Worm (Caenorhabditis elegans): ENCODE measurements around the gene kdin-1.

DNA sequence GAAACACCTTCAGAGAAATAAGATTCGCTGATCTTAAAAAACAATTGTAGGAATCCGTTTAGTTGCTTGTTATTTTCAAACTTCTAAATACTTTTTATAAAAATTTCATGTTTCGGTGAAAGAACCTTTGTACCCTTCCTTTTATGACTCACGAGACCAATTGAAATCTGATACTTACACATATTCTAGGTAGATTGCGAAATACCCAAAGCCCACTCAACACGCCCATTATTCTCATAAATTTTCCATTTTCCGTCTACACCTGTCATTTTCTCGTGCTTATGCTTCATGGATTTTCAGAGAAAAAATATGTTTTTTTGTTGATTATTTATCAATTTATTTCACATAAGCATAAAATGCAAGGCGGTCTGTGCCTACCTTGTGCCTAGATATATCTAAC is 32.1 kb upstream of the kdin-1 start:
- TF ChIP-seq flh-1 (GFP tag; optimal IDR thresholded peaks at IDR 0.05), result no peak
- TF ChIP-seq elt-3 (tag; optimal IDR thresholded peaks at IDR 0.05), result no peak
- no peak for TF ChIP-seq nhr-76 (tag; optimal IDR thresholded peaks at IDR 0.05)
- TF ChIP-seq ces-1 (GFP tag; optimal IDR thresholded peaks at IDR 0.05), result no peak
- no peak for TF ChIP-seq nhr-237 (tag; optimal IDR thresholded peaks at IDR 0.05)
- no peak for TF ChIP-seq hlh-1 (tag; optimal IDR thresholded peaks at IDR 0.05)
- TF ChIP-seq lsy-2 (tag; optimal IDR thresholded peaks at IDR 0.05), result no peak
